Fruit fly (Drosophila melanogaster): ENCODE measurements around the gene Bdbt.

The Bdbt gene

DNA sequence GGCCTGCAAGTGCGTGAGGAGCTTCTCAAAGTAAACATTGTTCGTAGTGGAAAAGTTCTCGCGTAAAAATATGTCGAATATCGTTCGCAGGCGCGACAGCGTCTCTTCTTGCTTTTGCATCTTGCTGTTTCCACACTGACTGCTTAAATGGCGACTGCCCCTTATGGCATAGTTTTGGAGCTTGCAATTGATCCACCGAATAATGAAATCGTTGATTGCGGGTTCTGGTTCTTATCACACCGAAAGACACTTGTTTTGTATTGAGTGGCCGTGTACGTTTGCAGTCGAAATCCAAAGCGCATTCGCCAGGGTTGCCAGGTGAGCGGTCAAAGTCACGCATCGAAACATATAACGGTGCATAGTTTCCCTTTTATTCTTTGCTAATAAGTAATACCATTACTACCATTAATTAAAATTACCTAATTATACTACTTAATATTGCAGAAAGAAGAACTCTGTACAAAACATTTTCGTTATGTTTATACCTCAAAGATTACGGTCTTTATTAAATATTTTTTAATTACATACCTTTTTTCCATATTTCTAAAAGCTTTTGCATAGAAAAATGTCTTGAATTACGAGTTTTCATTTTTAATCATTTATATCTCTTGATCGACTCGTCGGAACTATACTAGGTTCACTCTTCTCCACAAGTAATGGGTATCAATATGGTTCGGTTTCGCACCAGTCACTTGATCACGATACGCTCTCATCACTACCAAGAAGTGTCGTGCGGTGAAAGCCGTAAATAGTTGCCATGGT, 17.0 kb downstream of the Bdbt start, which contains the start of the genes CG7044 and Tbc1d22 (continued):
- TF ChIP-seq ci (GFP tag; IDR thresholded peaks at IDR 0.05) (peak; percentile 30; the same call in 1 of the 3 replicates), CG30020 (tag; optimal IDR thresholded peaks at IDR 0.05) (peak; percentile 41), Mes4 (GFP tag; optimal IDR thresholded peaks at IDR 0.05) (no peak), scrt (GFP tag; optimal IDR thresholded peaks at IDR 0.05) (no peak), Dad (GFP tag; optimal IDR thresholded peaks at IDR 0.05) (no peak), Med (GFP tag) (peak; percentile 69), hkb (optimal IDR thresholded peaks at IDR 0.05) (no peak), hkb (GFP tag; IDR thresholded peaks at IDR 0.05) (no peak), sug (tag; optimal IDR thresholded peaks at IDR 0.05) (peak; percentile 43), btn (GFP tag; optimal IDR thresholded peaks at IDR 0.05) (no peak), CTCF (GFP tag; optimal IDR thresholded peaks at IDR 0.05) (no peak), Trl (optimal IDR thresholded peaks at IDR 0.05) (no peak), Trl (GFP tag; optimal IDR thresholded peaks at IDR 0.05) (no peak), CG2199 (GFP tag; IDR thresholded peaks at IDR 0.05) (0 out of 3 replicates have a peak, but pooled peaks have one; percentile 34), CG8924 (tag; optimal IDR thresholded peaks at IDR 0.05) (peak; percentile 53), sisA (GFP tag; IDR thresholded peaks at IDR 0.05) (peak; percentile 54; the same call in 1 of the 2 replicates), grn (GFP tag; optimal IDR thresholded peaks at IDR 0.05) (no peak), stc (GFP tag; IDR thresholded peaks at IDR 0.05) (no peak), nerfin-1 (tag; optimal IDR thresholded peaks at IDR 0.05) (no peak), CG5180 (GFP tag; optimal IDR thresholded peaks at IDR 0.05) (no peak), vvl (GFP tag; IDR thresholded peaks at IDR 0.05) (no peak; the same call in 1 of the 2 replicates), bcd (GFP tag; optimal IDR thresholded peaks at IDR 0.05) (peak; percentile 51), Antp (GFP tag; optimal IDR thresholded peaks at IDR 0.05) (no peak), bowl (GFP tag; IDR thresholded peaks at IDR 0.05) (no peak), br (optimal IDR thresholded peaks at IDR 0.05) (no peak), CG6175 (GFP tag; IDR thresholded peaks at IDR 0.05) (no peak), Ada2b (GFP tag; IDR thresholded peaks at IDR 0.05) (no peak), ranshi (GFP tag; IDR thresholded peaks at IDR 0.05) (peak; percentile 3; the same call in 1 of the 2 replicates), Vsx1 (GFP tag; optimal IDR thresholded peaks at IDR 0.05) (no peak), lab (GFP tag; optimal IDR thresholded peaks at IDR 0.05) (no peak), Deaf1 (tag; optimal IDR thresholded peaks at IDR 0.05) (no peak), Mad (GFP tag; optimal IDR thresholded peaks at IDR 0.05) (no peak), pzg (GFP tag; optimal IDR thresholded peaks at IDR 0.05) (peak; percentile 21), CG18476 (GFP tag; optimal IDR thresholded peaks at IDR 0.05) (peak; percentile 19), CG17186 (GFP tag; optimal IDR thresholded peaks at IDR 0.05) (no peak), gro (GFP tag; optimal IDR thresholded peaks at IDR 0.05) (no peak), CG17568 (GFP tag; optimal IDR thresholded peaks at IDR 0.05) (no peak), CG11085 (GFP tag; IDR thresholded peaks at IDR 0.05) (no peak), CG12155 (GFP tag; optimal IDR thresholded peaks at IDR 0.05) (peak; percentile 62), nau (GFP tag; optimal IDR thresholded peaks at IDR 0.05) (no peak), CG6254 (GFP tag; optimal IDR thresholded peaks at IDR 0.05) (no peak), p53 (GFP tag; optimal IDR thresholded peaks at IDR 0.05) (no peak), CG11560 (tag; IDR thresholded peaks at IDR 0.05) (no peak), pros (GFP tag; optimal IDR thresholded peaks at IDR 0.05) (no peak), Stat92E (GFP tag; optimal IDR thresholded peaks at IDR 0.05) (no peak), CG10209 (GFP tag; optimal IDR thresholded peaks at IDR 0.05) (peak; percentile 29), so (GFP tag; IDR thresholded peaks at IDR 0.05) (no peak), CG4404 (GFP tag; IDR thresholded peaks at IDR 0.05) (0 out of 2 replicates have a peak, but pooled peaks have one; percentile 19), tgo (GFP tag; IDR thresholded peaks at IDR 0.05) (peak; percentile 28; the same call in 2 of the 3 replicates), CG10959 (GFP tag; IDR thresholded peaks at IDR 0.05) (0 out of 2 replicates have a peak, but pooled peaks have one; percentile 10), CG31441 (GFP tag; IDR thresholded peaks at IDR 0.05) (peak; percentile 78)
